Fruit fly (Drosophila melanogaster): ENCODE measurements around the gene Yp3.

The Yp3 gene

DNA sequence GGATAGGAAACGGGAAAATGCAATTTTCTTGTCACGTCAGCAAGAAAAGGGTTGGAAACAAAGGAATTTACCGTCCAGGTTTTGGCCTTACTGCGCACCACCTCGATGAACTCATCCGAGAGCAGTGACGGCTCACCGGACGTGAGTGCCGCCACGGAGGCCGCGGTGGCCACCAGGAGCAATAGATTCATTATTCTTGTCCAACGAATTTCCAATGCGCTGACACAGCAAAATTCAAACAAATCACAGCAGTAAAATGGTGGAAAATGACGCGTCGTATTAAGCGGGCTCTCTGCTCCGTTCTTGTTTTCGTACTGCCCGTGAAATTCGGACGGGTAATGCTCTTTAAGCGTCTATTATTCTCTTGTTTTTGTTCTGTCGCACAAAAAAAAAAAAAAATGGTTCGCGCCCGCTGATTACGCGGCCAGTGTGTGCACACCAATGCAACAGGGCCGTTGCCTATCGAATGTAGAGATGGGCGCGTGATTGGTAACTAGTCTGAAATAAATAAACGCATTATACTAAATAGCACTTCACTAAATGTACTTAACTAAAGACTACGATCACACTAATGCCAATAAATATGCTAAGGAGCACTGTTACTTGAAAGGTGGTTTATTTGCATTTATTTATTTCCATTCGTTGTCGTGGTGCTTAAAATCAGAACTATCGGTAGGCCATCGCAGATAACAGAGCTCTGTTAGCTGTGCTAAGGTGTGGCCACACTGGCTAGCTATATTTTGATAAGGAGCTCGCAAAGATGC, 22.6 kb downstream of the Yp3 start, which contains the start of the genes CtsB and amrt (continued):
- TF ChIP-seq vvl (GFP tag; IDR thresholded peaks at IDR 0.05): 0 out of 2 replicates have a peak, but pooled peaks have one; percentile 5
- no peak for TF ChIP-seq CG5245 (GFP tag; optimal IDR thresholded peaks at IDR 0.05)
- TF ChIP-seq repo (GFP tag; optimal IDR thresholded peaks at IDR 0.05): peak; percentile 29
- TF ChIP-seq sug (tag; optimal IDR thresholded peaks at IDR 0.05): peak; percentile 66
- TF ChIP-seq CG3995 (GFP tag; optimal IDR thresholded peaks at IDR 0.05): peak; percentile 43
- peak; percentile 42; the same call in 1 of the 2 replicates for TF ChIP-seq CG32532 (GFP tag; IDR thresholded peaks at IDR 0.05)
- peak; percentile 59 for TF ChIP-seq CG13424 (tag; optimal IDR thresholded peaks at IDR 0.05)
- peak; percentile 67; the same call in 2 of the 3 replicates for TF ChIP-seq CG34224 (GFP tag; IDR thresholded peaks at IDR 0.05; ENCODE audit: partially characterized antibody)
- TF ChIP-seq sens (GFP tag): peak; percentile 92
- TF ChIP-seq CG4360 (GFP tag; IDR thresholded peaks at IDR 0.05): no peak
- TF ChIP-seq zen (tag; optimal IDR thresholded peaks at IDR 0.05): peak; percentile 40
- peak; percentile 32 for TF ChIP-seq CG12155 (GFP tag; optimal IDR thresholded peaks at IDR 0.05)
- TF ChIP-seq eyg (GFP tag; optimal IDR thresholded peaks at IDR 0.05): peak; percentile 54
- peak; percentile 95 for TF ChIP-seq Ets65A (GFP tag)
- TF ChIP-seq bsh (GFP tag; optimal IDR thresholded peaks at IDR 0.05): peak; percentile 18 to 58
- TF ChIP-seq Jarid2 (GFP tag; optimal IDR thresholded peaks at IDR 0.05): peak; percentile 37
- TF ChIP-seq CG15601 (tag; optimal IDR thresholded peaks at IDR 0.05): peak; percentile 9
- peak; percentile 88 for TF ChIP-seq CG3163 (GFP tag; optimal IDR thresholded peaks at IDR 0.05)
- peak; percentile 84 for TF ChIP-seq CG13287 (GFP tag; IDR thresholded peaks at IDR 0.05; ENCODE audit: partially characterized antibody)
- peak; percentile 39 for TF ChIP-seq Dad (GFP tag; optimal IDR thresholded peaks at IDR 0.05)
- TF ChIP-seq CG6654 (GFP tag; optimal IDR thresholded peaks at IDR 0.05): no peak
- peak; percentile 58 for TF ChIP-seq kni (GFP tag; optimal IDR thresholded peaks at IDR 0.05)
- peak in 1 of 2 experiments; percentile 87 for TF ChIP-seq tll (GFP tag; optimal IDR thresholded peaks at IDR 0.05)
- TF ChIP-seq CG6689 (GFP tag; IDR thresholded peaks at IDR 0.05): 0 out of 2 replicates have a peak, but pooled peaks have one; percentile 7
- TF ChIP-seq dysf (GFP tag; IDR thresholded peaks at IDR 0.05): peak; percentile 62; the same call in 2 of the 3 replicates
- TF ChIP-seq CG15696 (tag; optimal IDR thresholded peaks at IDR 0.05): peak; percentile 49
- peak; percentile 36 for TF ChIP-seq CG33557 (GFP tag; optimal IDR thresholded peaks at IDR 0.05)
- peak; percentile 51 for TF ChIP-seq YL-1 (GFP tag; optimal IDR thresholded peaks at IDR 0.05)
- TF ChIP-seq CG17912 (GFP tag; optimal IDR thresholded peaks at IDR 0.05): no peak

DNA sequence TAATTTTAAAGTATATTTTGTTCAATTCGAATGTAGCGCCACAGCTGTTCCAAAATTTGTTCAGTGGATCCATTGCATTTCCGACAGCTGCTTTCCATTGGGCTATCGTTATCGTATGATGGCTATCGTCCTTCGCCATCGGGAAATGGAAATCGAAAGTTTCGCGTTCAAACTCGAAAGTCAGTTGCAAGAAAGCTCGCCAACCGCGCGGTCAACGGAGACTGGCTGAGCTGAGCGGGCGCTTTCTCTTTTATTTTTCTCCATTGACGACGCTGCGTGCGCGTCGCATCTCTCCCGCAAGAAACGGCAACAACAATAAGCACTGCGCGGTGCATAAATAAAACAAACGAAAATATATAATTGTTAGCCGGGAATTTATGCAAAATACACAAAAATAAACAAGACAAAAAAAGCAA, 24.2 kb downstream of the Yp3 start, which contains the start of gene inaE:
Gene inaE (plus strand): TSS at position 181 of the 416 bp plus-strand sequence.
- no peak for TF ChIP-seq CG2129 (GFP tag; IDR thresholded peaks at IDR 0.05; ENCODE audit: partially characterized antibody)
- TF ChIP-seq Deaf1 (tag; optimal IDR thresholded peaks at IDR 0.05): peak; percentile 10
- TF ChIP-seq vfl (GFP tag; optimal IDR thresholded peaks at IDR 0.05): no peak
- TF ChIP-seq CG12155 (GFP tag; optimal IDR thresholded peaks at IDR 0.05): no peak
- TF ChIP-seq Dbx (GFP tag; IDR thresholded peaks at IDR 0.05): no peak
- peak; percentile 36 for TF ChIP-seq Fer1 (GFP tag; optimal IDR thresholded peaks at IDR 0.05)
- TF ChIP-seq bsh (GFP tag; optimal IDR thresholded peaks at IDR 0.05): no peak
- no peak for TF ChIP-seq Six4 (GFP tag; optimal IDR thresholded peaks at IDR 0.05)
- TF ChIP-seq CG7987 (GFP tag; optimal IDR thresholded peaks at IDR 0.05): peak; percentile 24
- TF ChIP-seq btn (GFP tag; optimal IDR thresholded peaks at IDR 0.05): no peak
- no peak for TF ChIP-seq Pdp1 (GFP tag; optimal IDR thresholded peaks at IDR 0.05)
- TF ChIP-seq CG4424 (GFP tag; optimal IDR thresholded peaks at IDR 0.05): no peak
- peak; percentile 32 for TF ChIP-seq trem (tag; optimal IDR thresholded peaks at IDR 0.05)
- no peak for TF ChIP-seq Fer3 (tag; optimal IDR thresholded peaks at IDR 0.05)
- no peak for TF ChIP-seq CG31388 (GFP tag; optimal IDR thresholded peaks at IDR 0.05)
- TF ChIP-seq twi (tag; optimal IDR thresholded peaks at IDR 0.05): no peak
- no peak for TF ChIP-seq fru (optimal IDR thresholded peaks at IDR 0.05)
- TF ChIP-seq Bteb2 (GFP tag; optimal IDR thresholded peaks at IDR 0.05): no peak
- TF ChIP-seq zfh2 (GFP tag; optimal IDR thresholded peaks at IDR 0.05): no peak
- peak; percentile 18 for TF ChIP-seq CG9797 (GFP tag; optimal IDR thresholded peaks at IDR 0.05)
- TF ChIP-seq CG11504 (tag; optimal IDR thresholded peaks at IDR 0.05): peak; percentile 16
- no peak for TF ChIP-seq CG15073 (GFP tag; optimal IDR thresholded peaks at IDR 0.05)
- no peak for TF ChIP-seq CG17361 (GFP tag; IDR thresholded peaks at IDR 0.05)
